Fruit fly (Drosophila melanogaster) whole organism, embryonic: Measurements from ENCODE around the gene CG6830.
A peak's percentile ranks its signal among the peaks of the same experiment; 100 is the strongest.

ENCODE experiments used
- Awh ChIP-seq: fragments of 200-800 bp; sonication (Bioruptor generic); IDR thresholded peaks from 2 replicates; pipeline ENCODE4, ENCODE4 v1.3.6; 2022; ENCODE audit warnings: missing biosample characterization, missing genetic modification characterization
- B-H2 ChIP-seq: fragments of 200-800 bp; sonication (Bioruptor generic); optimal IDR thresholded peaks from 2 replicates; lab custom pipeline; 2018; ENCODE audit warnings: missing biosample characterization, mild to moderate bottlenecking, missing genetic modification characterization
- CG10462 ChIP-seq: fragments of 200-800 bp; sonication (Bioruptor generic); optimal IDR thresholded peaks from 2 replicates; lab custom pipeline; 2016; ENCODE audit warnings: missing biosample characterization, missing genetic modification characterization
- CG12769 ChIP-seq: fragments of 200-800 bp; sonication (Bioruptor generic); optimal IDR thresholded peaks from 2 replicates; lab custom pipeline; 2019; ENCODE audit warnings: missing biosample characterization, mild to moderate bottlenecking, missing genetic modification characterization, moderate library complexity
- CG13775 ChIP-seq: fragments of 200-800 bp; sonication (Bioruptor generic); optimal IDR thresholded peaks from 3 replicates; lab custom pipeline; 2017; ENCODE audit warnings: missing biosample characterization, mild to moderate bottlenecking, missing genetic modification characterization
- CG1603 ChIP-seq: fragments of 200-800 bp; sonication (Bioruptor generic); optimal IDR thresholded peaks from 2 replicates; lab custom pipeline; 2019; ENCODE audit warnings: missing biosample characterization, mild to moderate bottlenecking, missing genetic modification characterization, moderate library complexity
- CG17912 ChIP-seq: fragments of 200-800 bp; sonication (Bioruptor generic); optimal IDR thresholded peaks from 2 replicates; lab custom pipeline; 2018; ENCODE audit warnings: missing biosample characterization, mild to moderate bottlenecking, missing genetic modification characterization
- CG18262 ChIP-seq: fragments of 200-800 bp; optimal IDR thresholded peaks from 3 replicates; lab custom pipeline; 2019; ENCODE audit warnings: missing biosample characterization, mild to moderate bottlenecking, missing genetic modification characterization, moderate library complexity
- CG2116 ChIP-seq: fragments of 200-800 bp; sonication (Bioruptor generic); optimal IDR thresholded peaks from 3 replicates; lab custom pipeline; 2018; ENCODE audit warnings: missing biosample characterization, mild to moderate bottlenecking, missing genetic modification characterization
- CG32532 ChIP-seq: fragments of 200-800 bp; sonication (Bioruptor generic); IDR thresholded peaks from 2 replicates; pipeline ENCODE4 v1.3.6; 2022; ENCODE audit warnings: missing biosample characterization, missing genetic modification characterization
- CG3838 ChIP-seq: fragments of 200-800 bp; sonication (Bioruptor generic); optimal IDR thresholded peaks from 3 replicates; lab custom pipeline; 2016; ENCODE audit warnings: missing biosample characterization, missing genetic modification characterization
- CG4707 ChIP-seq: fragments of 200-800 bp; sonication (Bioruptor generic); optimal IDR thresholded peaks from 2 replicates; lab custom pipeline; 2018; ENCODE audit warnings: missing biosample characterization, mild to moderate bottlenecking, missing genetic modification characterization, moderate library complexity
- CG6683 ChIP-seq: fragments of 200-800 bp; sonication (Bioruptor generic); optimal IDR thresholded peaks from 2 replicates; lab custom pipeline; 2017; ENCODE audit warnings: missing biosample characterization, mild to moderate bottlenecking, missing genetic modification characterization, missing genetic modification reagents
- CG7987 ChIP-seq: fragments of 200-800 bp; sonication (Bioruptor generic); optimal IDR thresholded peaks from 2 replicates; lab custom pipeline; 2018; ENCODE audit warnings: missing biosample characterization, mild to moderate bottlenecking, missing genetic modification characterization, moderate library complexity
- CG8281 ChIP-seq: fragments of 200-800 bp; sonication (Bioruptor generic); optimal IDR thresholded peaks from 2 replicates; lab custom pipeline; 2018; ENCODE audit warnings: missing biosample characterization, mild to moderate bottlenecking, missing genetic modification characterization, moderate library complexity
- CG8924 ChIP-seq: fragments of 200-800 bp; optimal IDR thresholded peaks from 3 replicates; lab custom pipeline; 2019; ENCODE audit warnings: missing biosample characterization, mild to moderate bottlenecking, missing genetic modification characterization, moderate library complexity
- CG9817 ChIP-seq: fragments of 200-800 bp; sonication (Bioruptor generic); optimal IDR thresholded peaks from 2 replicates; lab custom pipeline; 2018; ENCODE audit warnings: missing biosample characterization, mild to moderate bottlenecking, missing genetic modification characterization, moderate library complexity
- CG9876 ChIP-seq: fragments of 200-800 bp; sonication (Bioruptor generic); optimal IDR thresholded peaks from 2 replicates; lab custom pipeline; 2016; ENCODE audit warnings: missing biosample characterization, missing genetic modification characterization
- CG9932 ChIP-seq: fragments of 200-800 bp; sonication (Bioruptor generic); IDR thresholded peaks from 2 replicates; pipeline ENCODE4 v1.3.6; 2022; ENCODE audit warnings: missing biosample characterization, missing genetic modification characterization
- Dfd ChIP-seq, 2 experiments: fragments of >200 bp; optimal IDR thresholded peaks; 2 replicates each; lab custom pipeline; 2017; ENCODE audit warnings: missing biosample characterization in 2 of 2, missing genetic modification characterization in 2 of 2
- ERR ChIP-seq: fragments of 200-800 bp; sonication (Bioruptor generic); optimal IDR thresholded peaks from 2 replicates; lab custom pipeline; 2016; ENCODE audit warnings: missing biosample characterization, missing genetic modification characterization
- Fer1 ChIP-seq: fragments of 200-800 bp; sonication (Bioruptor generic); optimal IDR thresholded peaks from 2 replicates; lab custom pipeline; 2017; ENCODE audit warnings: missing biosample characterization, mild to moderate bottlenecking, missing genetic modification characterization
- Fer3 ChIP-seq: fragments of 200-800 bp; sonication (Bioruptor generic); optimal IDR thresholded peaks from 2 replicates; lab custom pipeline; 2018; ENCODE audit warnings: missing biosample characterization, mild to moderate bottlenecking, missing genetic modification characterization, moderate library complexity
- HHEX ChIP-seq: fragments of 200-800 bp; sonication (Bioruptor generic); optimal IDR thresholded peaks from 3 replicates; lab custom pipeline; 2017; ENCODE audit warnings: missing biosample characterization, mild to moderate bottlenecking, missing genetic modification characterization, missing genetic modification reagents
- HLH4C ChIP-seq: fragments of 200-800 bp; sonication (Bioruptor generic); IDR thresholded peaks from 3 replicates; pipeline ENCODE4 v1.3.6; 2022; ENCODE audit warnings: missing biosample characterization, missing genetic modification characterization; ENCODE audit not compliant: partially characterized antibody
- Hey ChIP-seq: fragments of 200-800 bp; sonication (Bioruptor generic); optimal IDR thresholded peaks from 3 replicates; lab custom pipeline; 2018; ENCODE audit warnings: missing biosample characterization, mild to moderate bottlenecking, missing genetic modification characterization
- Hr78 ChIP-seq, 2 experiments: fragments of 200-800 bp in 1 of 2; fragments of >200 bp in 1 of 2; sonication (Bioruptor generic) in 1 of 2; optimal IDR thresholded peaks; 2 replicates each; lab custom pipeline; 2017 to 2019; ENCODE audit warnings: missing biosample characterization in 2 of 2, missing genetic modification characterization in 2 of 2, mild to moderate bottlenecking in 1 of 2, moderate library complexity in 1 of 2
- NfI ChIP-seq: fragments of 200-800 bp; sonication (Bioruptor generic); optimal IDR thresholded peaks from 3 replicates; lab custom pipeline; 2018; ENCODE audit warnings: missing biosample characterization, mild to moderate bottlenecking, missing genetic modification characterization, moderate library complexity
- PHDP ChIP-seq: fragments of 200-800 bp; sonication (Bioruptor generic); optimal IDR thresholded peaks from 3 replicates; lab custom pipeline; 2018; ENCODE audit warnings: missing biosample characterization, mild to moderate bottlenecking, missing genetic modification characterization, moderate library complexity
- Sox100B ChIP-seq: fragments of 200-800 bp; sonication (Bioruptor generic); optimal IDR thresholded peaks from 3 replicates; lab custom pipeline; 2018; ENCODE audit warnings: missing biosample characterization, mild to moderate bottlenecking, missing genetic modification characterization
- Sox102F ChIP-seq: fragments of 200-800 bp; sonication (Bioruptor generic); optimal IDR thresholded peaks from 2 replicates; lab custom pipeline; 2018; ENCODE audit warnings: missing biosample characterization, mild to moderate bottlenecking, missing genetic modification characterization, moderate library complexity
- Trl ChIP-seq, 3 experiments: fragments of >200 bp in 2 of 3; fragments of 200-800 bp in 1 of 3; sonication (Bioruptor generic) in 1 of 3; optimal IDR thresholded peaks; 2 replicates in 1 of 3; 3 replicates in 2 of 3; lab custom pipeline; 2016 to 2017; ENCODE audit warnings: missing biosample characterization in 1 of 3, missing genetic modification characterization in 1 of 3
- bab2 ChIP-seq: fragments of 200-800 bp; sonication (Bioruptor generic); optimal IDR thresholded peaks from 2 replicates; lab custom pipeline; 2016; ENCODE audit warnings: missing biosample characterization, missing genetic modification characterization
- caup ChIP-seq: fragments of 200-800 bp; sonication (Bioruptor generic); optimal IDR thresholded peaks from 3 replicates; lab custom pipeline; 2017; ENCODE audit warnings: missing biosample characterization, mild to moderate bottlenecking, missing genetic modification characterization, moderate library complexity; ENCODE audit not compliant: severe bottlenecking
- ems ChIP-seq: fragments of 200-800 bp; sonication (Bioruptor generic); optimal IDR thresholded peaks from 3 replicates; lab custom pipeline; 2016; ENCODE audit warnings: missing biosample characterization, missing genetic modification characterization
- esg ChIP-seq: fragments of 200-800 bp; sonication (Bioruptor generic); conservative IDR thresholded peaks from 2 replicates; pipeline ENCODE4 v1.3.6; 2022; ENCODE audit warnings: missing biosample characterization, missing genetic modification characterization
- eve ChIP-seq, 2 experiments: fragments of >200 bp; optimal IDR thresholded peaks; 2 replicates each; lab custom pipeline; 2017; ENCODE audit warnings: missing biosample characterization in 2 of 2, missing genetic modification characterization in 2 of 2
- exex ChIP-seq: fragments of 200-800 bp; sonication (Bioruptor generic); optimal IDR thresholded peaks from 4 replicates; lab custom pipeline; 2018; ENCODE audit warnings: missing biosample characterization, mild to moderate bottlenecking, missing genetic modification characterization, moderate library complexity
- fu2 ChIP-seq: fragments of 200-800 bp; sonication (Bioruptor generic); optimal IDR thresholded peaks from 2 replicates; lab custom pipeline; 2016; ENCODE audit warnings: missing biosample characterization, missing genetic modification characterization
- gce ChIP-seq: fragments of 200-800 bp; sonication (Bioruptor generic); IDR thresholded peaks from 3 replicates; pipeline ENCODE4 v1.3.6; 2022; ENCODE audit warnings: missing biosample characterization, missing genetic modification characterization
- jumu ChIP-seq: fragments of 200-800 bp; sonication (Bioruptor generic); optimal IDR thresholded peaks from 3 replicates; lab custom pipeline; 2016; ENCODE audit warnings: missing biosample characterization, missing genetic modification characterization
- lola ChIP-seq, 3 experiments: fragments of >200 bp in 2 of 3; fragments of 200-800 bp in 1 of 3; sonication (Bioruptor generic) in 1 of 3; optimal IDR thresholded peaks; 2 replicates each; lab custom pipeline; 2017 to 2019; ENCODE audit warnings: missing biosample characterization in 3 of 3, missing genetic modification characterization in 3 of 3, mild to moderate bottlenecking in 1 of 3, moderate library complexity in 1 of 3
- phol ChIP-seq: fragments of 200-800 bp; sonication (Bioruptor generic); optimal IDR thresholded peaks from 3 replicates; lab custom pipeline; 2018; ENCODE audit warnings: missing biosample characterization, mild to moderate bottlenecking, missing genetic modification characterization, moderate library complexity
- pros ChIP-seq: fragments of 200-800 bp; sonication (Bioruptor generic); optimal IDR thresholded peaks from 3 replicates; lab custom pipeline; 2019; ENCODE audit warnings: missing biosample characterization, mild to moderate bottlenecking, missing genetic modification characterization, moderate library complexity
- tap ChIP-seq: fragments of 200-800 bp; optimal IDR thresholded peaks from 3 replicates; lab custom pipeline; 2019; ENCODE audit warnings: missing biosample characterization, mild to moderate bottlenecking, missing genetic modification characterization, moderate library complexity
- tgo ChIP-seq: fragments of 200-800 bp; sonication (Bioruptor generic); IDR thresholded peaks from 3 replicates; pipeline ENCODE4 v1.3.6; 2022; ENCODE audit warnings: missing biosample characterization, missing genetic modification characterization
- tx ChIP-seq: fragments of 200-800 bp; sonication (Bioruptor generic); optimal IDR thresholded peaks from 2 replicates; lab custom pipeline; 2016; ENCODE audit warnings: missing biosample characterization, missing genetic modification characterization
- unpg ChIP-seq: fragments of 200-800 bp; sonication (Bioruptor generic); optimal IDR thresholded peaks from 3 replicates; lab custom pipeline; 2018; ENCODE audit warnings: missing biosample characterization, mild to moderate bottlenecking, missing genetic modification characterization, moderate library complexity

CG6830 gene

DNA sequence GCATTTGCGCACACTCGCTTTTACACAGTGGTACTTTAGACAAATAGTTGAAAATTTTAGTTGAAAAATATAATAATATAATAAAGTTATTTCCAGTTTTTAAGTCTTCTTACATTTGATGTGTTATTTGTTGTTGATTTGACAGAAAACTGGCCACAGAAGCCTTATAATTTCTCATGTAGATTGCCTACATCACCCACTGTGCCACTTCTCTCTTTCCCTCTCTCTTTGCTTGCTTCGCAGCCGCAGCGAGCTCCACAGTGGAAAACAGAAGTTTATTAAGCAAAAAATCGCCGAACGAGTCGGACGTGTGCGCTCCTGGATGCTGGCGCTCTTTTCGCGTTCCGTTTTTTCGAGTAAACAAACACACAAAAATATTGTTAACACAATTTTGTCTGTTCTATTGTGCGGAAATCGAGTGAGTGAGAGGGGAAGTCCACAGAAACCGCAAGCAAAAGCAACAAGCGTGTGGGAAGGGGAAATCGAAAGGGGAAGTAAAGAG lies 28.2 kb downstream of the CG6830 start, which contains the start of gene CG42327 (continued):
- TF ChIP-seq Sox100B (peak; percentile 92), CG9817 (peak; percentile 59), CG17912 (GFP tag; lab: Kevin White, UChicago) (peak; percentile 53), CG3838 (GFP tag; lab: Kevin White, UChicago) (peak; percentile 48), Trl (optimal IDR thresholded peaks at IDR 0.05; lab: Kevin White, UChicago) (peak; percentile 63 to 74), Trl (GFP tag; optimal IDR thresholded peaks at IDR 0.05; lab: Kevin White, UChicago) (peak; percentile 85), CG32532 (GFP tag; lab: Robert Waterston, UW) (peak; percentile 93), B-H2 (GFP tag; lab: Kevin White, UChicago) (peak; percentile 32), CG6683 (peak; percentile 88), esg (peak; percentile 94), phol (tag; lab: Kevin White, UChicago) (peak; percentile 94), Awh (GFP tag; lab: Robert Waterston, UW) (peak; percentile 97), jumu (GFP tag; lab: Kevin White, UChicago) (peak; percentile 84), CG10462 (GFP tag; lab: Kevin White, UChicago) (peak; percentile 93), Dfd (GFP tag; optimal IDR thresholded peaks at IDR 0.05; lab: Kevin White, UChicago) (no peak), NfI (GFP tag; lab: Kevin White, UChicago) (peak; percentile 92), unpg (peak; percentile 97), fu2 (GFP tag; lab: Kevin White, UChicago) (peak; percentile 65), CG9876 (GFP tag; lab: Kevin White, UChicago) (peak; percentile 45), Sox102F (peak; percentile 97), Hr78 (GFP tag; optimal IDR thresholded peaks at IDR 0.05; lab: Kevin White, UChicago) (peak in 1 of 2 experiments; percentile 83), CG8924 (tag; lab: Kevin White, UChicago) (peak; percentile 95), CG1603 (tag; lab: Kevin White, UChicago) (peak; percentile 84), HLH4C (peak; percentile 41; the same call in 2 of the 3 replicates), ems (GFP tag; lab: Kevin White, UChicago) (peak; percentile 85), tgo (GFP tag; lab: Robert Waterston, UW) (peak; percentile 96), CG13775 (GFP tag; lab: Kevin White, UChicago) (peak; percentile 92), CG7987 (GFP tag; lab: Kevin White, UChicago) (peak; percentile 76), CG4707 (GFP tag; lab: Kevin White, UChicago) (peak; percentile 100), ERR (GFP tag; lab: Kevin White, UChicago) (peak; percentile 63), PHDP (tag; lab: Kevin White, UChicago) (peak; percentile 96), bab2 (GFP tag; lab: Kevin White, UChicago) (peak; percentile 80), CG18262 (peak; percentile 97), tap (tag; lab: Kevin White, UChicago) (peak; percentile 93), CG8281 (tag; lab: Kevin White, UChicago) (peak; percentile 75), Fer1 (GFP tag; lab: Kevin White, UChicago) (peak; percentile 94), CG2116 (GFP tag; lab: Kevin White, UChicago) (peak; percentile 82), exex (peak; percentile 33), Hey (no peak), lola (GFP tag; optimal IDR thresholded peaks at IDR 0.05; lab: Kevin White, UChicago) (peak in 1 of 3 experiments; percentile 91), caup (peak; percentile 89), Fer3 (peak; percentile 87), CG12769 (tag; lab: Kevin White, UChicago) (peak; percentile 89), eve (GFP tag; optimal IDR thresholded peaks at IDR 0.05; lab: Kevin White, UChicago) (peak in 1 of 2 experiments; percentile 80), gce (GFP tag; lab: Robert Waterston, UW) (peak; percentile 91), pros (GFP tag; lab: Kevin White, UChicago) (no peak), CG9932 (GFP tag; lab: Robert Waterston, UW) (peak; percentile 80), tx (GFP tag; lab: Kevin White, UChicago) (peak; percentile 24), HHEX (peak; percentile 93)
